Worm (Caenorhabditis elegans) whole organism, L2 larva: ENCODE measurements around the gene fars-3.

Experiments
- C34F6.9 ChIP-seq: fragments of 150-350 bp; optimal IDR thresholded peaks from 2 replicates; lab custom pipeline; 2014; ENCODE audit warnings: missing biosample characterization, missing genetic modification characterization
- F13H6.1 ChIP-seq: sonication (generic microtip); optimal IDR thresholded peaks from 2 replicates; lab custom pipeline; 2016; ENCODE audit warnings: missing genetic modification characterization, missing compliant biosample characterization
- crh-2 ChIP-seq: sonication (generic microtip); optimal IDR thresholded peaks from 2 replicates; lab custom pipeline; 2017; ENCODE audit warnings: missing biosample characterization, missing genetic modification characterization
- dmd-4 ChIP-seq: sonication (generic microtip); optimal IDR thresholded peaks from 2 replicates; lab custom pipeline; 2017; ENCODE audit warnings: missing biosample characterization, missing genetic modification characterization
- fos-1 ChIP-seq: fragments of 150-350 bp; optimal IDR thresholded peaks from 2 replicates; lab custom pipeline; 2014; ENCODE audit warnings: missing biosample characterization, missing genetic modification characterization
- gmeb-1 ChIP-seq: fragments of 150-350 bp; optimal IDR thresholded peaks from 2 replicates; lab custom pipeline; 2014; ENCODE audit warnings: missing biosample characterization, missing genetic modification characterization
- mbf-1 ChIP-seq: sonication (generic microtip); optimal IDR thresholded peaks from 2 replicates; lab custom pipeline; 2017; ENCODE audit warnings: missing biosample characterization, missing genetic modification characterization
- sem-4 ChIP-seq: fragments of 150-350 bp; optimal IDR thresholded peaks from 2 replicates; lab custom pipeline; 2014; ENCODE audit warnings: missing biosample characterization, missing genetic modification reagents, missing genetic modification characterization
- sma-3 ChIP-seq: sonication (generic microtip); optimal IDR thresholded peaks from 2 replicates; lab custom pipeline; 2016; ENCODE audit warnings: missing genetic modification reagents, missing genetic modification characterization, missing compliant biosample characterization
- sma-9 ChIP-seq, 2 experiments: fragments of 150-350 bp in 1 of 2; sonication (generic microtip) in 1 of 2; optimal IDR thresholded peaks; 2 replicates each; lab custom pipeline; 2014 to 2016; ENCODE audit warnings: missing genetic modification characterization in 2 of 2, mild to moderate bottlenecking in 1 of 2, missing biosample characterization in 1 of 2, missing compliant biosample characterization in 1 of 2, missing genetic modification reagents in 1 of 2, moderate library complexity in 1 of 2
- unc-39 ChIP-seq: fragments of 150-350 bp; optimal IDR thresholded peaks from 2 replicates; lab custom pipeline; 2014; ENCODE audit warnings: missing biosample characterization, missing genetic modification characterization
- unc-55 ChIP-seq: fragments of 150-350 bp; sonication (generic microtip); optimal IDR thresholded peaks from 3 replicates; lab custom pipeline; 2014; ENCODE audit warnings: missing biosample characterization, missing genetic modification reagents, missing genetic modification characterization
- ztf-11 ChIP-seq: sonication (generic microtip); optimal IDR thresholded peaks from 2 replicates; lab custom pipeline; 2017; ENCODE audit warnings: missing biosample characterization, missing genetic modification characterization
- ztf-4 ChIP-seq: fragments of 150-350 bp; optimal IDR thresholded peaks from 2 replicates; lab custom pipeline; 2014; ENCODE audit warnings: missing biosample characterization, missing genetic modification characterization

Gene fars-3

ce11 chrII:8506759-8507158 is 42.1 kb downstream of the fars-3 start:
- no peak for TF ChIP-seq unc-39 (tag; lab: Kevin White, UChicago)
- TF ChIP-seq dmd-4, result no peak
- no peak for TF ChIP-seq C34F6.9 (tag; lab: Kevin White, UChicago)
- TF ChIP-seq mbf-1, result no peak
- no peak for TF ChIP-seq unc-55
- TF ChIP-seq fos-1 (tag; lab: Kevin White, UChicago), result peak; percentile 51
- TF ChIP-seq, all 48 proteins: peak for 1

- TF ChIP-seq F13H6.1 (tag; lab: Kevin White, UChicago) (no peak), unc-55 (no peak), dmd-4 (no peak), ztf-11 (tag; lab: Kevin White, UChicago) (no peak), sma-9 (GFP tag; optimal IDR thresholded peaks at IDR 0.05; lab: Kevin White, UChicago) (no peak), sma-9 (tag; optimal IDR thresholded peaks at IDR 0.05; lab: Kevin White, UChicago) (no peak)
These were observed 44.3 kb downstream of the fars-3 start, which contains the start of gene T13H5.1 for ce11 chrII:8508956-8509355. Gene T13H5.1, minus strand, starts transcription at chrII:8509056.

DNA sequence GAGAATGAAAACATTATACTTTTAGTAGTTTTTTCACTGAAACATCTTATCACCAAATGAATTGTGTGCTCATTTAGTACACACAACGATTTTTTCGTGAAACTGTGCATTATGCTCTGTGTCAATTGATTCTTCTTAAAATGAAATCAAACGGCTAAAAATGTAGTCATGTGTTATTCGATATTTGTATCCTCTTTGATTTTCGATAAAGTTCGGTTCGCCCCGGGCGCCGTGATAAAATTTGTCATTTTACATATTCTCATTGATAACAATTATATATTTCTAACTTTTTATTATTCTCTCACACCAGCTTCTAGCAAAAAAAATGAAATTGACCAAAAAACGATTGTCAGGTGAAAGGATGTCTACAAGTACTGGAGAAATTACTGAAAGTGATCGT is 50.1 kb downstream of the fars-3 start, which contains the start of gene ctg-2:
ctg-2 (plus strand) TSS at position 326 of the 400 bp plus-strand sequence.
- TF ChIP-seq fos-1 (tag; lab: Kevin White, UChicago) (peak; percentile 31), sem-4 (tag; lab: Kevin White, UChicago) (no peak), crh-2 (peak; percentile 2), gmeb-1 (tag; lab: Kevin White, UChicago) (peak; percentile 31), sma-9 (GFP tag; optimal IDR thresholded peaks at IDR 0.05; lab: Kevin White, UChicago) (peak; percentile 48), sma-9 (tag; optimal IDR thresholded peaks at IDR 0.05; lab: Kevin White, UChicago) (no peak)
- TF ChIP-seq, all 48 proteins: peak for 4

- peak; percentile 33 for TF ChIP-seq sma-9 (GFP tag; optimal IDR thresholded peaks at IDR 0.05; lab: Kevin White, UChicago)
- TF ChIP-seq sma-9 (tag; optimal IDR thresholded peaks at IDR 0.05; lab: Kevin White, UChicago), result no peak
- TF ChIP-seq unc-55, result no peak
- peak; percentile 92 for TF ChIP-seq fos-1 (tag; lab: Kevin White, UChicago)
- TF ChIP-seq ztf-4 (tag; lab: Kevin White, UChicago), result no peak
- TF ChIP-seq sma-3 (GFP tag; lab: Kevin White, UChicago), result no peak
These were observed 50.9 kb downstream of the fars-3 start for ce11 chrII:8515521-8515920.
